Worm (Caenorhabditis elegans) whole organism, late embryonic: ENCODE measurements around the gene gpd-4.

ENCODE experiments used
- ceh-2 ChIP-seq: sonication (generic microtip); optimal IDR thresholded peaks from 2 replicates; lab custom pipeline; 2016; ENCODE audit warnings: missing genotype, missing genetic modification characterization, missing compliant biosample characterization
- unc-55 ChIP-seq: sonication (generic microtip); optimal IDR thresholded peaks from 2 replicates; lab custom pipeline; 2017; ENCODE audit warnings: missing biosample characterization, missing genetic modification reagents, missing genetic modification characterization

- TF ChIP-seq ceh-2 (tag; lab: Kevin White, UChicago) (no peak), unc-55 (GFP tag; lab: Kevin White, UChicago) (no peak)
Observed at ce11 chrII:10218171-10218570, 47.1 kb downstream of the gpd-4 start, which contains the start of gene ref-1.
